Fruit fly (Drosophila melanogaster): ENCODE measurements around the gene CG32202.

DNA sequence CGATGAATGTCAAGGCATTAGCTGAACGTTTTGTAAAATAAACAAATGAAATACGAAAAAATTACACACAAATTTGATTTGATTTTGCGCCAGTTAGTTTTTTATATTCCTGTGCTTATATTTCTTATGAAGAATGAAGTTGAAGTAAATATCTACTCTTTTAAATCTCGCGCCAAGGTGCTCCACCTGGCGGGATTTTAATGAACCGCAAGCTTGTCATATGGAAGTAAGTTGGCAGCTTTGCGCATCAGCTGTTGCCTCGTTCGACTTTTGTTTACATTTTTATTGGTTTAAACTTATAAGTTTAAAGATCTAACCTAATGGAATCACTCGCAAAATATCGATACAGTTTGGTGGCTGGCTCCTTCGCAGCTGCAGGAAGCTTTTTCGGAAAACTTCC, 14.9 kb upstream of the CG32202 start, which contains the start of gene CG42495:
- TF ChIP-seq CG8478 (optimal IDR thresholded peaks at IDR 0.05) (no peak), CTCF (optimal IDR thresholded peaks at IDR 0.05) (peak; percentile 85 to 92)
